Fruit fly (Drosophila melanogaster): ENCODE measurements around the gene CG13481.

- no peak for TF ChIP-seq CG4496 (GFP tag; IDR thresholded peaks at IDR 0.05)
- no peak for TF ChIP-seq Ets98B (GFP tag; IDR thresholded peaks at IDR 0.05)
Observed at dm6 chr3L:14381523-14381922, 12.0 kb upstream of the CG13481 start, which contains the start of gene CG43120.

All from whole organism, pupa.